Worm (Caenorhabditis elegans) whole organism, L1 larva: ENCODE results near the gene fbxb-81.
A peak's percentile ranks its signal among the peaks of the same experiment; 100 is the strongest.

Experiments used
- ceh-63 ChIP-seq: fragments of 200-800 bp; sonication (Bioruptor generic); optimal IDR thresholded peaks from 2 replicates; lab custom pipeline; 2018; ENCODE audit warnings: mild to moderate bottlenecking, missing genetic modification characterization, missing compliant biosample characterization
- ceh-8 ChIP-seq: fragments of 200-800 bp; sonication (Bioruptor generic); optimal IDR thresholded peaks from 2 replicates; lab custom pipeline; 2018; ENCODE audit warnings: mild to moderate bottlenecking, missing genetic modification characterization, moderate library complexity, missing compliant biosample characterization
- ceh-88 ChIP-seq: fragments of 200-800 bp; sonication (Bioruptor generic); IDR thresholded peaks from 2 replicates; pipeline ENCODE4 v1.3.6; 2022; ENCODE audit warnings: missing genetic modification characterization, missing compliant biosample characterization
- dsc-1 ChIP-seq: sonication (generic microtip); optimal IDR thresholded peaks from 2 replicates; lab custom pipeline; 2016; ENCODE audit warnings: mild to moderate bottlenecking, missing genetic modification characterization, missing compliant biosample characterization
- efl-1 ChIP-seq, 4 experiments: fragments of 150-350 bp; optimal IDR thresholded peaks in 3 of 4; peaks in 1 of 4; 1 replicate in 1 of 4; 2 replicates in 3 of 4; lab custom pipeline; 2014; ENCODE audit warnings: missing biosample characterization in 2 of 4, missing genetic modification characterization in 2 of 4, missing genetic modification reagents in 2 of 4
- elt-2 ChIP-seq: sonication (generic microtip); optimal IDR thresholded peaks from 2 replicates; lab custom pipeline; 2016; ENCODE audit warnings: missing genetic modification characterization, mild to moderate bottlenecking, inconsistent platforms, missing compliant biosample characterization, missing genetic modification reagents
- hlh-17 ChIP-seq: fragments of 200-800 bp; sonication (Bioruptor generic); optimal IDR thresholded peaks from 2 replicates; lab custom pipeline; 2018; ENCODE audit warnings: missing genetic modification characterization, mild to moderate bottlenecking, missing compliant biosample characterization, moderate library complexity, borderline replicate concordance
- isw-1 ChIP-seq: fragments of 200-800 bp; sonication (Bioruptor generic); IDR thresholded peaks from 2 replicates; pipeline ENCODE4 v1.3.6; 2022; ENCODE audit warnings: missing genetic modification characterization, missing compliant biosample characterization
- lin-14 ChIP-seq: fragments of 200-800 bp; sonication (Bioruptor generic); optimal IDR thresholded peaks from 2 replicates; lab custom pipeline; 2018; ENCODE audit warnings: mild to moderate bottlenecking, missing genetic modification characterization, moderate library complexity, missing compliant biosample characterization
- mab-9 ChIP-seq: fragments of 200-800 bp; sonication (Bioruptor generic); IDR thresholded peaks from 2 replicates; pipeline ENCODE4 v1.3.6; 2022; ENCODE audit warnings: missing genetic modification reagents, missing genetic modification characterization, missing compliant biosample characterization
- mdl-1 ChIP-seq, 2 experiments: fragments of 150-350 bp; optimal IDR thresholded peaks; 2 replicates each; lab custom pipeline; 2014 to 2017; ENCODE audit warnings: missing biosample characterization in 2 of 2, missing genetic modification characterization in 2 of 2, inconsistent platforms in 1 of 2
- nhr-19 ChIP-seq: fragments of 200-800 bp; sonication (Bioruptor generic); conservative IDR thresholded peaks from 2 replicates; pipeline ENCODE4 v1.3.6; 2022; ENCODE audit warnings: missing genetic modification characterization, missing compliant biosample characterization
- nhr-71 ChIP-seq: sonication (generic microtip); optimal IDR thresholded peaks from 2 replicates; lab custom pipeline; 2016; ENCODE audit warnings: mild to moderate bottlenecking, missing genetic modification characterization, moderate library complexity, missing compliant biosample characterization
- swsn-7 ChIP-seq: sonication (generic microtip); optimal IDR thresholded peaks from 2 replicates; lab custom pipeline; 2016; ENCODE audit warnings: missing genetic modification characterization, missing compliant biosample characterization
- tbx-2 ChIP-seq: sonication (generic microtip); optimal IDR thresholded peaks from 2 replicates; lab custom pipeline; 2016; ENCODE audit warnings: missing genetic modification characterization, missing compliant biosample characterization
- zag-1 ChIP-seq: fragments of 150-350 bp; optimal IDR thresholded peaks from 2 replicates; lab custom pipeline; 2014; ENCODE audit warnings: missing biosample characterization, missing genetic modification characterization

The fbxb-81 gene

ce11 chrIII:94759-95330 is 46.2 kb downstream of the fbxb-81 start, which contains the start of gene pat-4 (continued):
- TF ChIP-seq ceh-63 (GFP tag; lab: Kevin White, UChicago) = no peak
- peak; percentile 11 for TF ChIP-seq dsc-1 (tag; lab: Kevin White, UChicago)
- TF ChIP-seq hlh-17 (GFP tag; lab: Kevin White, UChicago) = no peak
- peak; percentile 80 for TF ChIP-seq lin-14 (GFP tag; lab: Kevin White, UChicago)
- TF ChIP-seq zag-1 (tag; lab: Kevin White, UChicago) = no peak
- peak in 1 of 2 experiments; percentile 26 for TF ChIP-seq mdl-1 (tag; optimal IDR thresholded peaks at IDR 0.05; lab: Kevin White, UChicago)
- TF ChIP-seq nhr-71 (tag; lab: Kevin White, UChicago) = peak; percentile 49
- TF ChIP-seq nhr-19 (GFP tag; lab: Robert Waterston, UW) = peak; percentile 56
- TF ChIP-seq ceh-8 (GFP tag; lab: Kevin White, UChicago) = no peak
- TF ChIP-seq swsn-7 (tag; lab: Kevin White, UChicago) = peak; percentile 45

ce11 chrIII:92247-92646 is 48.8 kb downstream of the fbxb-81 start:
- TF ChIP-seq mab-9 = no peak
- no peak for TF ChIP-seq ceh-88
- TF ChIP-seq isw-1 (GFP tag; lab: Robert Waterston, UW) = no peak
- TF ChIP-seq efl-1 (optimal IDR thresholded peaks at IDR 0.05; lab: Kevin White, UChicago) = no peak
- peak in 1 of 2 experiments; percentile 90 for TF ChIP-seq efl-1 (GFP tag; optimal IDR thresholded peaks at IDR 0.05 in 1 of 2; lab: Kevin White, UChicago)
- TF ChIP-seq elt-2 (tag; lab: Kevin White, UChicago) = no peak
- no peak for TF ChIP-seq tbx-2 (tag; lab: Kevin White, UChicago)
